Worm (Caenorhabditis elegans) whole organism, L2 larva: Measurements from ENCODE around the gene gpcp-1.

Experiments
- C34F6.9 ChIP-seq: fragments of 150-350 bp; optimal IDR thresholded peaks from 2 replicates; lab custom pipeline; 2014; ENCODE audit warnings: missing biosample characterization, missing genetic modification characterization
- F13H6.1 ChIP-seq: sonication (generic microtip); optimal IDR thresholded peaks from 2 replicates; lab custom pipeline; 2016; ENCODE audit warnings: missing genetic modification characterization, missing compliant biosample characterization
- R02D3.7 ChIP-seq: fragments of 150-350 bp; optimal IDR thresholded peaks from 2 replicates; lab custom pipeline; 2014; ENCODE audit warnings: missing biosample characterization, missing genetic modification characterization
- Y55F3AM.14 ChIP-seq: fragments of 200-800 bp; sonication (Bioruptor generic); optimal IDR thresholded peaks from 2 replicates; lab custom pipeline; 2018; ENCODE audit warnings: mild to moderate bottlenecking, missing genetic modification characterization, missing compliant biosample characterization
- ZK546.5 ChIP-seq: sonication (generic microtip); optimal IDR thresholded peaks from 2 replicates; lab custom pipeline; 2017; ENCODE audit warnings: missing biosample characterization, missing genetic modification characterization
- alr-1 ChIP-seq: fragments of 150-350 bp; optimal IDR thresholded peaks from 2 replicates; lab custom pipeline; 2014; ENCODE audit warnings: missing biosample characterization, missing genetic modification characterization
- aly-2 ChIP-seq: fragments of 150-350 bp; optimal IDR thresholded peaks from 2 replicates; lab custom pipeline; 2014; ENCODE audit warnings: missing biosample characterization, missing genetic modification characterization
- ama-1 ChIP-seq: fragments of 150-350 bp; optimal IDR thresholded peaks from 2 replicates; lab custom pipeline; 2018; ENCODE audit warnings: inconsistent platforms
- blmp-1 ChIP-seq: sonication (generic microtip); optimal IDR thresholded peaks from 2 replicates; lab custom pipeline; 2017; ENCODE audit warnings: missing genetic modification characterization, mild to moderate bottlenecking, missing compliant biosample characterization, antibody characterized with exemption, moderate library complexity; ENCODE audit not compliant: insufficient read depth
- ceh-16 ChIP-seq: fragments of 150-350 bp; optimal IDR thresholded peaks from 2 replicates; lab custom pipeline; 2014; ENCODE audit warnings: missing biosample characterization, missing genetic modification characterization
- ceh-82 ChIP-seq: fragments of 150-350 bp; optimal IDR thresholded peaks from 2 replicates; lab custom pipeline; 2014; ENCODE audit warnings: missing biosample characterization, missing genetic modification characterization
- crh-2 ChIP-seq: sonication (generic microtip); optimal IDR thresholded peaks from 2 replicates; lab custom pipeline; 2017; ENCODE audit warnings: missing biosample characterization, missing genetic modification characterization
- dmd-4 ChIP-seq: sonication (generic microtip); optimal IDR thresholded peaks from 2 replicates; lab custom pipeline; 2017; ENCODE audit warnings: missing biosample characterization, missing genetic modification characterization
- egl-27 ChIP-seq: sonication (generic microtip); optimal IDR thresholded peaks from 3 replicates; lab custom pipeline; 2017; ENCODE audit warnings: missing biosample characterization, missing genetic modification reagents, missing genetic modification characterization
- elt-1 ChIP-seq: fragments of 150-350 bp; optimal IDR thresholded peaks from 2 replicates; lab custom pipeline; 2014; ENCODE audit warnings: missing biosample characterization, missing genetic modification characterization
- elt-3 ChIP-seq: sonication (generic microtip); optimal IDR thresholded peaks from 2 replicates; lab custom pipeline; 2017; ENCODE audit warnings: missing biosample characterization, missing genetic modification characterization
- fos-1 ChIP-seq: fragments of 150-350 bp; optimal IDR thresholded peaks from 2 replicates; lab custom pipeline; 2014; ENCODE audit warnings: missing biosample characterization, missing genetic modification characterization
- gmeb-1 ChIP-seq: fragments of 150-350 bp; optimal IDR thresholded peaks from 2 replicates; lab custom pipeline; 2014; ENCODE audit warnings: missing biosample characterization, missing genetic modification characterization
- lin-11 ChIP-seq: fragments of 150-350 bp; sonication (generic microtip); optimal IDR thresholded peaks from 2 replicates; lab custom pipeline; 2014; ENCODE audit warnings: missing biosample characterization, missing genetic modification characterization, inconsistent platforms, mixed read lengths
- lin-13 ChIP-seq: fragments of 150-350 bp; optimal IDR thresholded peaks from 2 replicates; lab custom pipeline; 2014; ENCODE audit warnings: missing biosample characterization, missing genetic modification reagents, missing genetic modification characterization
- lin-39 ChIP-seq: fragments of 150-350 bp; optimal IDR thresholded peaks from 2 replicates; lab custom pipeline; 2014; ENCODE audit warnings: missing biosample characterization, missing genetic modification reagents, missing genetic modification characterization
- lsy-2 ChIP-seq, 2 experiments: fragments of 150-350 bp in 1 of 2; sonication (generic microtip) in 1 of 2; optimal IDR thresholded peaks; 2 replicates each; lab custom pipeline; 2014 to 2017; ENCODE audit warnings: missing biosample characterization in 2 of 2, missing genetic modification characterization in 2 of 2
- mab-5 ChIP-seq: fragments of 150-350 bp; optimal IDR thresholded peaks from 2 replicates; lab custom pipeline; 2014; ENCODE audit warnings: missing biosample characterization, missing genetic modification characterization
- mbf-1 ChIP-seq: sonication (generic microtip); optimal IDR thresholded peaks from 2 replicates; lab custom pipeline; 2017; ENCODE audit warnings: missing biosample characterization, missing genetic modification characterization
- mdl-1 ChIP-seq, 2 experiments: fragments of 150-350 bp in 1 of 2; sonication (generic microtip) in 1 of 2; optimal IDR thresholded peaks; 2 replicates each; lab custom pipeline; 2017; ENCODE audit warnings: missing biosample characterization in 2 of 2, missing genetic modification characterization in 2 of 2
- nhr-10 ChIP-seq: sonication (generic microtip); optimal IDR thresholded peaks from 2 replicates; lab custom pipeline; 2017; ENCODE audit warnings: missing biosample characterization, missing genetic modification characterization
- nhr-11 ChIP-seq: fragments of 150-350 bp; optimal IDR thresholded peaks from 2 replicates; lab custom pipeline; 2014; ENCODE audit warnings: missing biosample characterization, missing genetic modification characterization
- nhr-12 ChIP-seq: fragments of 150-350 bp; optimal IDR thresholded peaks from 2 replicates; lab custom pipeline; 2014; ENCODE audit warnings: missing biosample characterization, missing genetic modification characterization
- nhr-129 ChIP-seq: fragments of 150-350 bp; optimal IDR thresholded peaks from 2 replicates; lab custom pipeline; 2014; ENCODE audit warnings: missing biosample characterization, missing genetic modification characterization
- nhr-21 ChIP-seq: fragments of 150-350 bp; optimal IDR thresholded peaks from 2 replicates; lab custom pipeline; 2014; ENCODE audit warnings: missing biosample characterization, missing genetic modification characterization
- nhr-23 ChIP-seq: fragments of 150-350 bp; optimal IDR thresholded peaks from 2 replicates; lab custom pipeline; 2014; ENCODE audit warnings: missing biosample characterization, missing genetic modification reagents, missing genetic modification characterization
- nhr-237 ChIP-seq: fragments of 150-350 bp; optimal IDR thresholded peaks from 2 replicates; lab custom pipeline; 2014; ENCODE audit warnings: missing biosample characterization, missing genetic modification characterization
- nhr-25 ChIP-seq: fragments of 150-350 bp; sonication (generic microtip); optimal IDR thresholded peaks from 3 replicates; lab custom pipeline; 2014; ENCODE audit warnings: missing biosample characterization, missing genetic modification characterization
- nhr-6 ChIP-seq: fragments of 150-350 bp; optimal IDR thresholded peaks from 2 replicates; lab custom pipeline; 2014; ENCODE audit warnings: missing biosample characterization, missing genetic modification characterization
- nhr-77 ChIP-seq: fragments of 150-350 bp; optimal IDR thresholded peaks from 2 replicates; lab custom pipeline; 2014; ENCODE audit warnings: missing biosample characterization, missing genetic modification characterization
- peb-1 ChIP-seq: fragments of 150-350 bp; optimal IDR thresholded peaks from 2 replicates; lab custom pipeline; 2014; ENCODE audit warnings: missing biosample characterization, missing genetic modification characterization
- sem-4 ChIP-seq: fragments of 150-350 bp; optimal IDR thresholded peaks from 2 replicates; lab custom pipeline; 2014; ENCODE audit warnings: missing biosample characterization, missing genetic modification reagents, missing genetic modification characterization
- skn-1 ChIP-seq: sonication (generic microtip); optimal IDR thresholded peaks from 2 replicates; lab custom pipeline; 2017; ENCODE audit warnings: missing biosample characterization, missing genetic modification characterization
- sma-3 ChIP-seq: sonication (generic microtip); optimal IDR thresholded peaks from 2 replicates; lab custom pipeline; 2016; ENCODE audit warnings: missing genetic modification reagents, missing genetic modification characterization, missing compliant biosample characterization
- sma-9 ChIP-seq, 2 experiments: fragments of 150-350 bp in 1 of 2; sonication (generic microtip) in 1 of 2; optimal IDR thresholded peaks; 2 replicates each; lab custom pipeline; 2014 to 2016; ENCODE audit warnings: missing genetic modification characterization in 2 of 2, mild to moderate bottlenecking in 1 of 2, missing biosample characterization in 1 of 2, missing compliant biosample characterization in 1 of 2, missing genetic modification reagents in 1 of 2, moderate library complexity in 1 of 2
- snpc-4 ChIP-seq: fragments of 150-350 bp; optimal IDR thresholded peaks from 2 replicates; lab custom pipeline; 2014; ENCODE audit warnings: missing biosample characterization, missing genetic modification characterization
- unc-39 ChIP-seq: fragments of 150-350 bp; optimal IDR thresholded peaks from 2 replicates; lab custom pipeline; 2014; ENCODE audit warnings: missing biosample characterization, missing genetic modification characterization
- unc-55 ChIP-seq: fragments of 150-350 bp; sonication (generic microtip); optimal IDR thresholded peaks from 3 replicates; lab custom pipeline; 2014; ENCODE audit warnings: missing biosample characterization, missing genetic modification reagents, missing genetic modification characterization
- unc-62 ChIP-seq: fragments of 150-350 bp; optimal IDR thresholded peaks from 2 replicates; lab custom pipeline; 2014; ENCODE audit warnings: missing biosample characterization, missing genetic modification reagents, missing genetic modification characterization
- zag-1 ChIP-seq: fragments of 150-350 bp; optimal IDR thresholded peaks from 2 replicates; lab custom pipeline; 2014; ENCODE audit warnings: missing biosample characterization, missing genetic modification characterization
- ztf-1 ChIP-seq: fragments of 200-800 bp; sonication (Bioruptor generic); conservative IDR thresholded peaks from 2 replicates; pipeline ENCODE4 v1.3.6; 2022; ENCODE audit warnings: missing genetic modification characterization, missing compliant biosample characterization
- ztf-11 ChIP-seq: sonication (generic microtip); optimal IDR thresholded peaks from 2 replicates; lab custom pipeline; 2017; ENCODE audit warnings: missing biosample characterization, missing genetic modification characterization
- ztf-4 ChIP-seq: fragments of 150-350 bp; optimal IDR thresholded peaks from 2 replicates; lab custom pipeline; 2014; ENCODE audit warnings: missing biosample characterization, missing genetic modification characterization

Gene gpcp-1

DNA sequence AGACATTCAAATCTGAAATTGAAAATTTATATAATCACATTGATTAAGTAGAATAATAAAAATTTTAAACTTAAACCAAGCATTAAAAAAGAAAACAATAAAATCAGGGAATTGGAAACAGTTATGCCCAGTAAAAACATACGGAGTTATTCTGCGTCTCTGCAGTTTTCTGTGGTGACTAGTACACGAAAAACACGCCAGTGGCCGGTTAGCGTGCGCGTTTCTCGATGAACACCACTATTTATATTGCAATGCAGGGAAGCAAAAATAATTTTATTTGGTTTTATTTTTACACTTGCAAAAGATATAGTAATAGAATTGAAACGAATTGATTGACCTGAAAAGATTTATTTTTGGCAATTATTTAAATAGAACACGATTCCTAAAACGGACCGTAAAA lies 10.6 kb downstream of the gpcp-1 start, which contains the start of gene sec-3:
Gene sec-3 (minus strand): TSS at position 21 of the 400 bp plus-strand sequence.
- TF ChIP-seq unc-62 (GFP tag; lab: Kevin White, UChicago) (no peak), gmeb-1 (peak; percentile 84), F13H6.1 (tag; lab: Kevin White, UChicago) (peak; percentile 90), unc-55 (GFP tag; lab: Kevin White, UChicago) (peak; percentile 94), snpc-4 (peak; percentile 59), nhr-77 (peak; percentile 22), ceh-82 (tag; lab: Kevin White, UChicago) (no peak), mbf-1 (tag; lab: Kevin White, UChicago) (no peak), nhr-12 (peak; percentile 56), mdl-1 (tag; optimal IDR thresholded peaks at IDR 0.05; lab: Kevin White, UChicago) (peak in 1 of 2 experiments; percentile 38), ztf-1 (GFP tag; lab: Robert Waterston, UW) (no peak), zag-1 (tag; lab: Kevin White, UChicago) (peak; percentile 23), lin-11 (peak; percentile 57), nhr-10 (tag; lab: Kevin White, UChicago) (peak; percentile 22), fos-1 (tag; lab: Kevin White, UChicago) (peak; percentile 88), R02D3.7 (peak; percentile 39), lsy-2 (tag; optimal IDR thresholded peaks at IDR 0.05; lab: Kevin White, UChicago) (peak; percentile 80 to 92), nhr-25 (tag; lab: Kevin White, UChicago) (peak; percentile 88), ama-1 (lab: Kevin White, UChicago) (peak; percentile 43), blmp-1 (peak; percentile 37), elt-3 (tag; lab: Kevin White, UChicago) (no peak), alr-1 (tag; lab: Kevin White, UChicago) (no peak), mab-5 (tag; lab: Kevin White, UChicago) (peak; percentile 83), lin-39 (tag; lab: Kevin White, UChicago) (no peak), aly-2 (no peak), ceh-16 (tag; lab: Kevin White, UChicago) (peak; percentile 79), dmd-4 (no peak), nhr-237 (tag; lab: Kevin White, UChicago) (peak; percentile 13), crh-2 (tag; lab: Kevin White, UChicago) (peak; percentile 90), lin-13 (GFP tag; lab: Kevin White, UChicago) (peak; percentile 87), sem-4 (tag; lab: Kevin White, UChicago) (peak; percentile 81), nhr-6 (tag; lab: Kevin White, UChicago) (peak; percentile 83), skn-1 (tag; lab: Kevin White, UChicago) (peak; percentile 50), egl-27 (tag; lab: Kevin White, UChicago) (peak; percentile 82), elt-1 (tag; lab: Kevin White, UChicago) (no peak), C34F6.9 (tag; lab: Kevin White, UChicago) (peak; percentile 97), ztf-11 (tag; lab: Kevin White, UChicago) (no peak), nhr-23 (tag; lab: Kevin White, UChicago) (no peak), sma-3 (GFP tag; lab: Kevin White, UChicago) (peak; percentile 85), nhr-21 (tag; lab: Kevin White, UChicago) (peak; percentile 79), Y55F3AM.14 (GFP tag; lab: Kevin White, UChicago) (no peak), nhr-129 (peak; percentile 85), sma-9 (GFP tag; optimal IDR thresholded peaks at IDR 0.05; lab: Kevin White, UChicago) (peak; percentile 91), sma-9 (tag; optimal IDR thresholded peaks at IDR 0.05; lab: Kevin White, UChicago) (no peak), nhr-11 (tag; lab: Kevin White, UChicago) (no peak), ZK546.5 (tag; lab: Kevin White, UChicago) (no peak), unc-39 (tag; lab: Kevin White, UChicago) (no peak), peb-1 (tag; lab: Kevin White, UChicago) (no peak), ztf-4 (tag; lab: Kevin White, UChicago) (peak; percentile 77)
